Worm (Caenorhabditis elegans): ENCODE data around the gene Y66A7A.4.

The Y66A7A.4 gene

ce11 chrIII:11579380-11579779, 33.0 kb upstream of the Y66A7A.4 start:
- TF ChIP-seq nhr-12 (tag; optimal IDR thresholded peaks at IDR 0.05): no peak

ce11 chrIII:11580428-11580885, 31.9 kb upstream of the Y66A7A.4 start, which contains the start of gene Y66D12A.7:
Gene Y66D12A.7, minus strand, starts transcription at chrIII:11580478.
- TF ChIP-seq mep-1 (tag; optimal IDR thresholded peaks at IDR 0.05) (no peak), hlh-1 (tag; optimal IDR thresholded peaks at IDR 0.05) (no peak), unc-120 (tag; optimal IDR thresholded peaks at IDR 0.05; ENCODE audit: poor library complexity, severe bottlenecking) (peak; percentile 13), snpc-4 (tag; optimal IDR thresholded peaks at IDR 0.05) (no peak), ztf-11 (tag; optimal IDR thresholded peaks at IDR 0.05) (no peak), drap-1 (GFP tag; optimal IDR thresholded peaks at IDR 0.05) (no peak), lsy-2 (tag; optimal IDR thresholded peaks at IDR 0.05) (no peak)

- no peak for TF ChIP-seq cnd-1 (tag; optimal IDR thresholded peaks at IDR 0.05)
- TF ChIP-seq ceh-83 (GFP tag; optimal IDR thresholded peaks at IDR 0.05): no peak
- no peak for TF ChIP-seq flh-1 (GFP tag; optimal IDR thresholded peaks at IDR 0.05)
- no peak for TF ChIP-seq mab-5 (tag; optimal IDR thresholded peaks at IDR 0.05)
- no peak for TF ChIP-seq elt-3 (tag; optimal IDR thresholded peaks at IDR 0.05)
- TF ChIP-seq nhr-2 (tag; optimal IDR thresholded peaks at IDR 0.05): no peak
- no peak for TF ChIP-seq M03D4.4 (tag; optimal IDR thresholded peaks at IDR 0.05)
- no peak for TF ChIP-seq lin-13 (tag; optimal IDR thresholded peaks at IDR 0.05)
- no peak for TF ChIP-seq unc-62 (GFP tag; optimal IDR thresholded peaks at IDR 0.05)
- TF ChIP-seq sem-2 (GFP tag; optimal IDR thresholded peaks at IDR 0.05): no peak
- no peak for TF ChIP-seq sptf-1 (tag; optimal IDR thresholded peaks at IDR 0.05)
Observed at ce11 chrIII:11581372-11581771, 31.0 kb upstream of the Y66A7A.4 start, which contains the start of the genes Y66D12A.6 and ceh-92. Gene Y66D12A.6, minus strand, starts transcription at chrIII:11581402. Gene ceh-92, plus strand, starts transcription at chrIII:11581600.

- TF ChIP-seq nhr-12 (tag; optimal IDR thresholded peaks at IDR 0.05) (no peak), nhr-76 (tag; optimal IDR thresholded peaks at IDR 0.05) (no peak)
Observed at ce11 chrIII:11582569-11582968, 29.8 kb upstream of the Y66A7A.4 start.

ce11 chrIII:11588911-11589310, 23.5 kb upstream of the Y66A7A.4 start, which contains the start of gene Y66D12A.3:
Gene Y66D12A.3, plus strand, starts transcription at chrIII:11589211.
- TF ChIP-seq zip-8 (tag; optimal IDR thresholded peaks at IDR 0.05) (no peak), sptf-1 (tag; optimal IDR thresholded peaks at IDR 0.05) (no peak), ces-1 (GFP tag; optimal IDR thresholded peaks at IDR 0.05) (no peak), mls-2 (tag; optimal IDR thresholded peaks at IDR 0.05) (no peak), tbx-8 (GFP tag; optimal IDR thresholded peaks at IDR 0.05) (no peak), ceh-83 (GFP tag; optimal IDR thresholded peaks at IDR 0.05) (no peak), mab-5 (tag; optimal IDR thresholded peaks at IDR 0.05) (no peak), pha-4 (tag; optimal IDR thresholded peaks at IDR 0.05) (no peak), unc-39 (tag; optimal IDR thresholded peaks at IDR 0.05) (no peak), ceh-43 (GFP tag; optimal IDR thresholded peaks at IDR 0.05) (no peak), snpc-4 (tag; optimal IDR thresholded peaks at IDR 0.05) (no peak), drap-1 (GFP tag; optimal IDR thresholded peaks at IDR 0.05) (no peak), bed-3 (GFP tag; optimal IDR thresholded peaks at IDR 0.05) (no peak), elt-3 (tag; optimal IDR thresholded peaks at IDR 0.05) (no peak), unc-120 (tag; optimal IDR thresholded peaks at IDR 0.05; ENCODE audit: poor library complexity, severe bottlenecking) (no peak)

- TF ChIP-seq mab-5 (tag; optimal IDR thresholded peaks at IDR 0.05) (no peak), M03D4.4 (tag; optimal IDR thresholded peaks at IDR 0.05) (no peak), nhr-76 (tag; optimal IDR thresholded peaks at IDR 0.05) (no peak)
Observed at ce11 chrIII:11589311-11589710, 23.1 kb upstream of the Y66A7A.4 start.

ce11 chrIII:11590255-11590654, 22.2 kb upstream of the Y66A7A.4 start:
- TF ChIP-seq drap-1 (GFP tag; optimal IDR thresholded peaks at IDR 0.05): no peak
